Fruit fly (Drosophila melanogaster) whole organism, embryonic: ENCODE data around the gene CG18598.

Experiments used
- Abd-B ChIP-seq: fragments of 200-800 bp; sonication (Bioruptor generic); optimal IDR thresholded peaks from 2 replicates; lab custom pipeline; 2018; ENCODE audit warnings: missing biosample characterization, mild to moderate bottlenecking, missing genetic modification characterization, moderate library complexity
- Antp ChIP-seq: fragments of 200-800 bp; sonication (Bioruptor generic); optimal IDR thresholded peaks from 3 replicates; lab custom pipeline; 2016; ENCODE audit warnings: missing biosample characterization, missing genetic modification characterization
- BEAF-32 ChIP-seq: fragments of 200-800 bp; sonication (Bioruptor generic); optimal IDR thresholded peaks from 3 replicates; lab custom pipeline; 2017; ENCODE audit warnings: missing biosample characterization, missing genetic modification characterization, mild to moderate bottlenecking, moderate library complexity, missing genetic modification reagents
- Bdp1 ChIP-seq: fragments of 200-800 bp; sonication (Bioruptor generic); optimal IDR thresholded peaks from 3 replicates; lab custom pipeline; 2016; ENCODE audit warnings: missing biosample characterization, missing genetic modification characterization
- CG10274 ChIP-seq: fragments of 200-800 bp; sonication (Bioruptor generic); optimal IDR thresholded peaks from 3 replicates; lab custom pipeline; 2017; ENCODE audit warnings: missing biosample characterization, mild to moderate bottlenecking, missing genetic modification characterization
- CG10321 ChIP-seq: fragments of 200-800 bp; sonication (Bioruptor generic); IDR thresholded peaks from 2 replicates; pipeline ENCODE4 v1.3.6; 2022; ENCODE audit warnings: missing biosample characterization, missing genetic modification characterization
- CG11085 ChIP-seq: fragments of 200-800 bp; sonication (Bioruptor generic); IDR thresholded peaks from 2 replicates; pipeline ENCODE4 v1.3.6; 2022; ENCODE audit warnings: missing biosample characterization, missing genetic modification characterization
- CG13296 ChIP-seq: fragments of 200-800 bp; sonication (Bioruptor generic); optimal IDR thresholded peaks from 3 replicates; lab custom pipeline; 2018; ENCODE audit warnings: missing biosample characterization, mild to moderate bottlenecking, missing genetic modification characterization
- CG13624 ChIP-seq: fragments of 200-800 bp; sonication (Bioruptor generic); optimal IDR thresholded peaks from 2 replicates; lab custom pipeline; 2016; ENCODE audit warnings: missing biosample characterization, missing genetic modification characterization
- CG13775 ChIP-seq: fragments of 200-800 bp; sonication (Bioruptor generic); optimal IDR thresholded peaks from 3 replicates; lab custom pipeline; 2017; ENCODE audit warnings: missing biosample characterization, mild to moderate bottlenecking, missing genetic modification characterization
- CG15269 ChIP-seq: fragments of 200-800 bp; sonication (Bioruptor generic); optimal IDR thresholded peaks from 2 replicates; lab custom pipeline; 2018; ENCODE audit warnings: missing biosample characterization, mild to moderate bottlenecking, missing genetic modification characterization, moderate library complexity
- CG16779 ChIP-seq: fragments of 200-800 bp; sonication (Bioruptor generic); IDR thresholded peaks from 2 replicates; pipeline ENCODE4 v1.3.6; 2022; ENCODE audit warnings: missing biosample characterization, missing genetic modification characterization
- CG17359 ChIP-seq: fragments of 200-800 bp; sonication (Bioruptor generic); optimal IDR thresholded peaks from 3 replicates; lab custom pipeline; 2018; ENCODE audit warnings: missing biosample characterization, mild to moderate bottlenecking, missing genetic modification characterization, moderate library complexity
- CG17612 ChIP-seq: fragments of 200-800 bp; sonication (Bioruptor generic); IDR thresholded peaks from 2 replicates; pipeline ENCODE4 v1.3.6; 2022; ENCODE audit warnings: missing biosample characterization, missing genetic modification characterization
- CG17829 ChIP-seq: fragments of 200-800 bp; optimal IDR thresholded peaks from 2 replicates; lab custom pipeline; 2019; ENCODE audit warnings: missing biosample characterization, mild to moderate bottlenecking, missing genetic modification characterization, moderate library complexity
- CG17912 ChIP-seq: fragments of 200-800 bp; sonication (Bioruptor generic); optimal IDR thresholded peaks from 2 replicates; lab custom pipeline; 2018; ENCODE audit warnings: missing biosample characterization, mild to moderate bottlenecking, missing genetic modification characterization
- CG3065 ChIP-seq: fragments of 200-800 bp; sonication (Bioruptor generic); optimal IDR thresholded peaks from 2 replicates; lab custom pipeline; 2016; ENCODE audit warnings: missing biosample characterization, missing genetic modification characterization
- CG34224 ChIP-seq: fragments of 200-800 bp; sonication (Bioruptor generic); IDR thresholded peaks from 3 replicates; pipeline ENCODE4 v1.3.6; 2022; ENCODE audit warnings: missing biosample characterization, missing genetic modification characterization; ENCODE audit not compliant: partially characterized antibody
- CG42726 ChIP-seq: fragments of 200-800 bp; sonication (Bioruptor generic); IDR thresholded peaks from 2 replicates; pipeline ENCODE4 v1.3.6; 2022; ENCODE audit warnings: missing biosample characterization, missing genetic modification characterization; ENCODE audit not compliant: partially characterized antibody
- CG7928 ChIP-seq: fragments of 200-800 bp; sonication (Bioruptor generic); optimal IDR thresholded peaks from 2 replicates; lab custom pipeline; 2017; ENCODE audit warnings: missing biosample characterization, mild to moderate bottlenecking, missing genetic modification characterization
- CG7963 ChIP-seq: fragments of 200-800 bp; sonication (Bioruptor generic); IDR thresholded peaks from 3 replicates; pipeline ENCODE4 v1.3.6; 2022; ENCODE audit warnings: missing biosample characterization, missing genetic modification characterization; ENCODE audit not compliant: partially characterized antibody
- CG8281 ChIP-seq: fragments of 200-800 bp; sonication (Bioruptor generic); optimal IDR thresholded peaks from 2 replicates; lab custom pipeline; 2018; ENCODE audit warnings: missing biosample characterization, mild to moderate bottlenecking, missing genetic modification characterization, moderate library complexity
- CG8290 ChIP-seq, 3 experiments: fragments of 200-800 bp; sonication (Bioruptor generic); optimal IDR thresholded peaks; 2 replicates each; lab custom pipeline; 2016 to 2019; ENCODE audit warnings: missing biosample characterization in 3 of 3, missing genetic modification characterization in 3 of 3, mild to moderate bottlenecking in 2 of 3, moderate library complexity in 1 of 3
- CG9215 ChIP-seq: fragments of 200-800 bp; sonication (Bioruptor generic); IDR thresholded peaks from 2 replicates; pipeline ENCODE4 v1.3.6; 2022; ENCODE audit warnings: missing biosample characterization, missing genetic modification characterization
- D19A ChIP-seq: fragments of 200-800 bp; optimal IDR thresholded peaks from 3 replicates; lab custom pipeline; 2019; ENCODE audit warnings: missing biosample characterization, mild to moderate bottlenecking, missing genetic modification characterization, moderate library complexity
- Hey ChIP-seq: fragments of 200-800 bp; sonication (Bioruptor generic); optimal IDR thresholded peaks from 3 replicates; lab custom pipeline; 2018; ENCODE audit warnings: missing biosample characterization, mild to moderate bottlenecking, missing genetic modification characterization
- HmgD ChIP-seq: fragments of 200-800 bp; sonication (Bioruptor generic); optimal IDR thresholded peaks from 3 replicates; lab custom pipeline; 2016; ENCODE audit warnings: missing biosample characterization, missing genetic modification characterization
- Hr51 ChIP-seq, 2 experiments: fragments of 200-800 bp; sonication (Bioruptor generic); optimal IDR thresholded peaks; 2 replicates in 1 of 2; 3 replicates in 1 of 2; lab custom pipeline; 2016 to 2018; ENCODE audit warnings: missing biosample characterization in 2 of 2, missing genetic modification characterization in 2 of 2, mild to moderate bottlenecking in 1 of 2, moderate library complexity in 1 of 2
- Oaz ChIP-seq: fragments of 200-800 bp; sonication (Bioruptor generic); IDR thresholded peaks from 2 replicates; pipeline ENCODE4 v1.3.6; 2022; ENCODE audit warnings: missing biosample characterization, missing genetic modification characterization
- Tbp ChIP-seq: fragments of >200 bp; optimal IDR thresholded peaks from 2 replicates; lab custom pipeline; 2018; ENCODE audit warnings: missing biosample characterization, missing genetic modification characterization
- Usf ChIP-seq: fragments of 200-800 bp; sonication (Bioruptor generic); optimal IDR thresholded peaks from 2 replicates; lab custom pipeline; 2017; ENCODE audit warnings: missing genotype, missing biosample characterization, missing genetic modification characterization
- Xbp1 ChIP-seq: fragments of 200-800 bp; sonication (Bioruptor generic); optimal IDR thresholded peaks from 3 replicates; lab custom pipeline; 2016; ENCODE audit warnings: missing biosample characterization, mild to moderate bottlenecking, missing genetic modification characterization
- al ChIP-seq: fragments of 200-800 bp; sonication (Bioruptor generic); IDR thresholded peaks from 2 replicates; pipeline ENCODE4 v1.3.6; 2022; ENCODE audit warnings: missing biosample characterization, missing genetic modification characterization
- bab2 ChIP-seq: fragments of 200-800 bp; sonication (Bioruptor generic); optimal IDR thresholded peaks from 2 replicates; lab custom pipeline; 2016; ENCODE audit warnings: missing biosample characterization, missing genetic modification characterization
- corto ChIP-seq: fragments of 200-800 bp; sonication (Bioruptor generic); optimal IDR thresholded peaks from 2 replicates; lab custom pipeline; 2016; ENCODE audit warnings: missing biosample characterization, mild to moderate bottlenecking, missing genetic modification characterization, moderate library complexity
- da ChIP-seq: fragments of 200-800 bp; sonication (Bioruptor generic); optimal IDR thresholded peaks from 2 replicates; lab custom pipeline; 2016; ENCODE audit warnings: missing biosample characterization, missing genetic modification characterization
- dm ChIP-seq: fragments of 200-800 bp; sonication (Bioruptor generic); optimal IDR thresholded peaks from 3 replicates; lab custom pipeline; 2016; ENCODE audit warnings: missing biosample characterization, missing genetic modification characterization
- gcm ChIP-seq: fragments of 200-800 bp; sonication (Bioruptor generic); optimal IDR thresholded peaks from 2 replicates; lab custom pipeline; 2019; ENCODE audit warnings: missing biosample characterization, mild to moderate bottlenecking, missing genetic modification characterization, moderate library complexity
- gt ChIP-seq: fragments of 200-800 bp; sonication (Bioruptor generic); IDR thresholded peaks from 2 replicates; pipeline ENCODE4 v1.3.6; 2022; ENCODE audit warnings: missing biosample characterization, missing genetic modification characterization
- jigr1 ChIP-seq: fragments of 200-800 bp; sonication (Bioruptor generic); IDR thresholded peaks from 3 replicates; pipeline ENCODE4 v1.3.6; 2022; ENCODE audit warnings: missing biosample characterization, missing genetic modification characterization
- kay ChIP-seq: fragments of 200-800 bp; sonication (Bioruptor generic); optimal IDR thresholded peaks from 2 replicates; lab custom pipeline; 2016; ENCODE audit warnings: missing biosample characterization, missing genetic modification characterization
- mam ChIP-seq: fragments of 200-800 bp; sonication (Bioruptor generic); optimal IDR thresholded peaks from 3 replicates; lab custom pipeline; 2016; ENCODE audit warnings: missing biosample characterization, missing genetic modification characterization
- sc ChIP-seq, 3 experiments: fragments of >200 bp in 2 of 3; fragments of 200-800 bp in 1 of 3; sonication (Bioruptor generic) in 1 of 3; optimal IDR thresholded peaks; 2 replicates in 2 of 3; 3 replicates in 1 of 3; lab custom pipeline; 2017; ENCODE audit warnings: mild to moderate bottlenecking in 1 of 3, missing biosample characterization in 1 of 3, missing genetic modification characterization in 1 of 3, missing genetic modification reagents in 1 of 3
- shn ChIP-seq: fragments of 200-800 bp; sonication (Bioruptor generic); optimal IDR thresholded peaks from 3 replicates; lab custom pipeline; 2016; ENCODE audit warnings: missing biosample characterization, missing genetic modification characterization
- tio ChIP-seq: fragments of 200-800 bp; sonication (Bioruptor generic); optimal IDR thresholded peaks from 2 replicates; lab custom pipeline; 2017; ENCODE audit warnings: missing biosample characterization, missing genetic modification characterization, inconsistent platforms
- unpg ChIP-seq: fragments of 200-800 bp; sonication (Bioruptor generic); optimal IDR thresholded peaks from 3 replicates; lab custom pipeline; 2018; ENCODE audit warnings: missing biosample characterization, mild to moderate bottlenecking, missing genetic modification characterization, moderate library complexity
- wor ChIP-seq: fragments of 200-800 bp; sonication (Bioruptor generic); IDR thresholded peaks from 2 replicates; pipeline ENCODE4 v1.3.6; 2022; ENCODE audit warnings: missing biosample characterization, missing genetic modification characterization
- zf30C ChIP-seq: fragments of 200-800 bp; sonication (Bioruptor generic); optimal IDR thresholded peaks from 3 replicates; lab custom pipeline; 2018; ENCODE audit warnings: missing biosample characterization, mild to moderate bottlenecking, missing genetic modification characterization

CG18598 gene

DNA sequence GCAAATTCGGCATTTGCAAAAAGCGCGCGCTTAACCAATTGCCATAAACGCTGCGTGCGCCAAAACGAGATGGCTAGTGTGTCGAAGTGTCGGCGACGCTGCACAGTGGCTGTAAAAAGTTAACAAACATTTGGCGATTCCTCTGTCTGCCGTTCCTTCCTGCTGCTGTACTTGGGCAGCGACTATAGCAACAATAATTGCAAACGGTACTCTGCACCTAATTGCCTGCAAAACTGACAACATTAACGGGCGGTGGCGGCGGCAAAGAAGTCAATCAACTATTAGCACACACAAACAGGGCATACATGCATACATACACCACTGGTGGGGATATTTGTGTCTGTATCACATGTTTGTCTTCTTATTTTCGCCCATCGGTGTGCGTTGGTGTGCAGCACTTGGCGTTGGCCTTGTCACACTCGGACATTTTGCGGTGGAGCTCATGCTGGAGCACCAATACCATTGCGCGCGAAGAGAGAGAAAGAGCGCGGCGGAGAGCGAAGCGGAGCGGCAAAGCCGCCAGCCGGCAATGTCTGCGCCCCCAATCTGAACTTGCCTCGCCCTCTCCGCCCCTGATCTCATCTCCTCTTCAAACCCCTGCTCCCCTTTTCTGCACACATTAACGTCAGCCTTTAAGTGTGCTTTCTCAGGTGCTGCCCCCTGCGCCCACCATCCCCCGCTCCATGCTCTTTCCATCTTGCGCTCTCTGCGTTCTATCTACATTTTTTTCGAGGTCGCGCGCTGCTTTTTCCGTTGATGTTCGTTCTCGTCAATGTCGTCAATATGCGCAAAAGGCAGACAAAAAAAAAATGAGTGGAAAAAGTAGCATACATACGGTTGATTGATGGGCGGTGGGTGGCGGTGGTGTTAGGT, 6.5 kb upstream of the CG18598 start (continued):
- TF ChIP-seq CG7963 = no peak
- no peak for TF ChIP-seq Xbp1 (GFP tag; lab: Kevin White, UChicago)
- no peak for TF ChIP-seq da (GFP tag; lab: Kevin White, UChicago)
- TF ChIP-seq Oaz (GFP tag; lab: Robert Waterston, UW) = no peak
- no peak for TF ChIP-seq dm (GFP tag; lab: Kevin White, UChicago)
- no peak for TF ChIP-seq Antp
- TF ChIP-seq CG34224 (GFP tag; lab: Robert Waterston, UW) = 0 out of 3 replicates have a peak, but pooled peaks have one; percentile 19
- no peak for TF ChIP-seq CG10274 (GFP tag; lab: Kevin White, UChicago)
- no peak for TF ChIP-seq tio
- no peak for TF ChIP-seq gcm (GFP tag; lab: Kevin White, UChicago)
- TF ChIP-seq CG17359 (tag; lab: Kevin White, UChicago) = no peak
- no peak for TF ChIP-seq CG9215 (GFP tag; lab: Robert Waterston, UW)
- peak; percentile 88 for TF ChIP-seq CG8281
- TF ChIP-seq al = no peak
- no peak for TF ChIP-seq CG13624
- no peak for TF ChIP-seq CG3065 (GFP tag; lab: Kevin White, UChicago)
- TF ChIP-seq shn = peak; percentile 15
- TF ChIP-seq D19A = no peak
- no peak for TF ChIP-seq BEAF-32
- no peak for TF ChIP-seq Hr51 (GFP tag; optimal IDR thresholded peaks at IDR 0.05; lab: Kevin White, UChicago)
- TF ChIP-seq unpg (GFP tag; lab: Kevin White, UChicago) = no peak
- no peak for TF ChIP-seq CG17829 (tag; lab: Kevin White, UChicago)
- peak; percentile 53; the same call in 1 of the 2 replicates for TF ChIP-seq CG42726 (GFP tag; lab: Robert Waterston, UW)
- no peak for TF ChIP-seq zf30C (GFP tag; lab: Kevin White, UChicago)
- TF ChIP-seq Abd-B (GFP tag; lab: Kevin White, UChicago) = no peak
- no peak for TF ChIP-seq CG16779
- TF ChIP-seq Usf (GFP tag; lab: Kevin White, UChicago) = no peak
- no peak for TF ChIP-seq mam (GFP tag; lab: Kevin White, UChicago)
- no peak for TF ChIP-seq CG13775
- no peak for TF ChIP-seq bab2 (GFP tag; lab: Kevin White, UChicago)
- peak; percentile 55 for TF ChIP-seq kay (GFP tag; lab: Kevin White, UChicago)
- TF ChIP-seq Tbp = no peak
- TF ChIP-seq CG10321 (GFP tag; lab: Robert Waterston, UW) = peak; percentile 93
- TF ChIP-seq corto (GFP tag; lab: Kevin White, UChicago) = peak; percentile 48
- no peak for TF ChIP-seq sc (optimal IDR thresholded peaks at IDR 0.05; lab: Kevin White, UChicago)
- TF ChIP-seq sc (GFP tag; optimal IDR thresholded peaks at IDR 0.05; lab: Kevin White, UChicago) = no peak
- no peak for TF ChIP-seq Bdp1 (GFP tag; lab: Kevin White, UChicago)
- TF ChIP-seq CG13296 (GFP tag; lab: Kevin White, UChicago) = no peak
- no peak for TF ChIP-seq jigr1 (GFP tag; lab: Robert Waterston, UW)
- TF ChIP-seq HmgD (GFP tag; lab: Kevin White, UChicago) = peak; percentile 26
- TF ChIP-seq CG17612 (GFP tag; lab: Robert Waterston, UW) = no peak
- TF ChIP-seq gt = no peak
- no peak for TF ChIP-seq wor (GFP tag; lab: Robert Waterston, UW)
- peak; percentile 29 for TF ChIP-seq CG15269 (tag; lab: Kevin White, UChicago)
- no peak for TF ChIP-seq CG7928
- TF ChIP-seq CG8290 (GFP tag; optimal IDR thresholded peaks at IDR 0.05; lab: Kevin White, UChicago) = no peak
- peak; percentile 10 to 69 for TF ChIP-seq CG8290 (tag; optimal IDR thresholded peaks at IDR 0.05; lab: Kevin White, UChicago)
- TF ChIP-seq CG11085 = 0 out of 2 replicates have a peak, but pooled peaks have one; percentile 25
- no peak for TF ChIP-seq Hey (tag; lab: Kevin White, UChicago)
- no peak for TF ChIP-seq CG17912 (GFP tag; lab: Kevin White, UChicago)
